Fruit fly (Drosophila melanogaster): ENCODE data around the gene Arpc3B.

Arpc3B gene

DNA sequence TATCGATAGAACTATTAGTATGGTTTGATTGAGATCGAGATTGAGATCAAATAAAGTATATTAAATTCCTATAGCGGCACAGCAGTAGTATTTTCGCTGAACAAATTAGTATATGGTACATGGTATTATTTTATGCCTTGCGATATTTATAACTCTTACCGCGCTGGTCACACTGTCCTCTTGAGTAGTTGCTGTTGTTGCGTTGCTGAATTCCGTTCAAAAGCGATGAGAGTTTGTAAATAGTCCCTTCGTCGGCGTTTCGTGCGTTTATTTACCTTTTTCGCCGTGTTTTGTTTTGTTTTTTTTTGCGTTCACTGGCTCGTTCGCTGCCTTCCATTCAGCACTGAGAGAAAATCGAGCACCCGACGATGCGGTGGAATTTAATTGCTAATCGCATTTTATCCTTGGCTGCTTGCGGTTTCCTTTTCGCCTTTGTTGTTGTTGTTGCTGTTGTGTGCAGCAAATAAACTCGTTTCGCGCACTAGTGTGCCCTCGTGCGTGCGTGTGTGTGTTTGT, 1.8 kb upstream of the Arpc3B start, which contains the start of gene CG5004 (continued):
- TF ChIP-seq Dbx (GFP tag; IDR thresholded peaks at IDR 0.05) = no peak; the same call in 2 of the 3 replicates
- TF ChIP-seq CG3065 (GFP tag; optimal IDR thresholded peaks at IDR 0.05) = no peak
- no peak for TF ChIP-seq CG5180 (GFP tag; optimal IDR thresholded peaks at IDR 0.05)
- TF ChIP-seq CG6791 (GFP tag; IDR thresholded peaks at IDR 0.05; ENCODE audit: partially characterized antibody) = 0 out of 3 replicates have a peak, but pooled peaks have one; percentile 8
- TF ChIP-seq emc (GFP tag; optimal IDR thresholded peaks at IDR 0.05) = no peak
- no peak for TF ChIP-seq cad (GFP tag; optimal IDR thresholded peaks at IDR 0.05)
- TF ChIP-seq CG3407 (GFP tag; optimal IDR thresholded peaks at IDR 0.05) = no peak
- peak; percentile 66 for TF ChIP-seq CG13287 (GFP tag; IDR thresholded peaks at IDR 0.05; ENCODE audit: partially characterized antibody)
- TF ChIP-seq bcd (GFP tag; optimal IDR thresholded peaks at IDR 0.05) = no peak
- TF ChIP-seq shn (GFP tag; optimal IDR thresholded peaks at IDR 0.05) = no peak
- no peak for TF ChIP-seq HLH54F (GFP tag; optimal IDR thresholded peaks at IDR 0.05)
- TF ChIP-seq CG7987 (GFP tag; optimal IDR thresholded peaks at IDR 0.05) = no peak
- no peak for TF ChIP-seq CG18764 (GFP tag; optimal IDR thresholded peaks at IDR 0.05)
- no peak for TF ChIP-seq twi (tag; optimal IDR thresholded peaks at IDR 0.05)
- TF ChIP-seq salm (tag; optimal IDR thresholded peaks at IDR 0.05) = no peak
- TF ChIP-seq ERR (GFP tag; optimal IDR thresholded peaks at IDR 0.05) = no peak
- no peak; the same call in 1 of the 2 replicates for TF ChIP-seq tna (GFP tag; IDR thresholded peaks at IDR 0.05; ENCODE audit: partially characterized antibody)
- TF ChIP-seq Ets65A (GFP tag) = no peak
- no peak for TF ChIP-seq Dfd (GFP tag; optimal IDR thresholded peaks at IDR 0.05)
- TF ChIP-seq CG6175 (GFP tag; IDR thresholded peaks at IDR 0.05) = no peak
- TF ChIP-seq Mes4 (GFP tag; optimal IDR thresholded peaks at IDR 0.05) = no peak
- no peak for TF ChIP-seq CG1832 (GFP tag; optimal IDR thresholded peaks at IDR 0.05)
- peak; percentile 20 for TF ChIP-seq CG12769 (tag; optimal IDR thresholded peaks at IDR 0.05)
- no peak for TF ChIP-seq fd64A (GFP tag; optimal IDR thresholded peaks at IDR 0.05)
- TF ChIP-seq odd (GFP tag; optimal IDR thresholded peaks at IDR 0.05) = no peak
- TF ChIP-seq Vsx1 (GFP tag; optimal IDR thresholded peaks at IDR 0.05) = no peak
- no peak for TF ChIP-seq cato (GFP tag; optimal IDR thresholded peaks at IDR 0.05; ENCODE audit: borderline replicate concordance)
- TF ChIP-seq gfzf (GFP tag; optimal IDR thresholded peaks at IDR 0.05) = peak; percentile 77
- TF ChIP-seq Antp (GFP tag; optimal IDR thresholded peaks at IDR 0.05) = no peak
- peak; percentile 97 for TF ChIP-seq CG15514 (GFP tag; optimal IDR thresholded peaks at IDR 0.05)
- no peak for TF ChIP-seq klu (GFP tag; IDR thresholded peaks at IDR 0.05)
- no peak for TF ChIP-seq prd (optimal IDR thresholded peaks at IDR 0.05)
- TF ChIP-seq prd (GFP tag; IDR thresholded peaks at IDR 0.05) = no peak
- TF ChIP-seq jigr1 (GFP tag; IDR thresholded peaks at IDR 0.05) = no peak
- no peak for TF ChIP-seq btn (GFP tag; optimal IDR thresholded peaks at IDR 0.05)
- no peak for TF ChIP-seq tup (GFP tag; optimal IDR thresholded peaks at IDR 0.05)
- no peak for TF ChIP-seq Ravus (GFP tag; IDR thresholded peaks at IDR 0.05)
- TF ChIP-seq Dip2 (GFP tag; IDR thresholded peaks at IDR 0.05) = no peak
- TF ChIP-seq ewg (GFP tag; optimal IDR thresholded peaks at IDR 0.05) = no peak
- no peak for TF ChIP-seq CG14014 (GFP tag; IDR thresholded peaks at IDR 0.05)
- no peak for TF ChIP-seq CG17361 (GFP tag; IDR thresholded peaks at IDR 0.05)
- TF ChIP-seq sna (GFP tag; IDR thresholded peaks at IDR 0.05; ENCODE audit: partially characterized antibody) = no peak
- TF ChIP-seq stc (GFP tag; IDR thresholded peaks at IDR 0.05) = peak; percentile 39; the same call in 1 of the 2 replicates
- TF ChIP-seq z (GFP tag; IDR thresholded peaks at IDR 0.05) = no peak
- TF ChIP-seq CG7786 (GFP tag; optimal IDR thresholded peaks at IDR 0.05) = no peak
- TF ChIP-seq ind (GFP tag; optimal IDR thresholded peaks at IDR 0.05) = no peak
- no peak for TF ChIP-seq fd102C (GFP tag; optimal IDR thresholded peaks at IDR 0.05)
- peak; percentile 22 for TF ChIP-seq Myb (GFP tag; optimal IDR thresholded peaks at IDR 0.05)
- no peak for TF ChIP-seq Dip3 (GFP tag; optimal IDR thresholded peaks at IDR 0.05)
- TF ChIP-seq tgo (GFP tag; IDR thresholded peaks at IDR 0.05) = no peak
- 0 out of 2 replicates have a peak, but pooled peaks have one; percentile 41 for TF ChIP-seq CG42726 (GFP tag; IDR thresholded peaks at IDR 0.05; ENCODE audit: partially characterized antibody)

Data from whole organism, embryonic.